Worm (Caenorhabditis elegans) whole organism, late embryonic: Measurements from ENCODE around the gene K10D2.8.

Experiments used
- T23F11.4 ChIP-seq: fragments of 200-800 bp; sonication (Bioruptor generic); optimal IDR thresholded peaks from 2 replicates; lab custom pipeline; 2018; ENCODE audit warnings: mild to moderate bottlenecking, missing genetic modification characterization, missing compliant biosample characterization
- ceh-45 ChIP-seq: fragments of 200-800 bp; sonication (Bioruptor generic); IDR thresholded peaks from 2 replicates; pipeline ENCODE4 v1.3.6; 2022; ENCODE audit warnings: missing genetic modification reagents, missing genetic modification characterization, missing compliant biosample characterization
- ceh-48 ChIP-seq: sonication (generic microtip); optimal IDR thresholded peaks from 2 replicates; lab custom pipeline; 2016; ENCODE audit warnings: missing genetic modification characterization, inconsistent platforms, missing compliant biosample characterization
- fkh-6 ChIP-seq: sonication (generic microtip); optimal IDR thresholded peaks from 2 replicates; lab custom pipeline; 2016; ENCODE audit warnings: missing genetic modification characterization, missing compliant biosample characterization
- hlh-13 ChIP-seq: fragments of 200-800 bp; sonication (Bioruptor generic); optimal IDR thresholded peaks from 2 replicates; lab custom pipeline; 2018; ENCODE audit warnings: mild to moderate bottlenecking, missing genetic modification characterization, missing compliant biosample characterization
- nhr-11 ChIP-seq: fragments of 150-350 bp; optimal IDR thresholded peaks from 2 replicates; lab custom pipeline; 2014; ENCODE audit warnings: missing biosample characterization, missing genetic modification characterization
- pag-3 ChIP-seq: sonication (generic microtip); optimal IDR thresholded peaks from 2 replicates; lab custom pipeline; 2016; ENCODE audit warnings: missing compliant biosample characterization, missing genetic modification characterization, borderline replicate concordance
- pqm-1 ChIP-seq: sonication (generic microtip); optimal IDR thresholded peaks from 2 replicates; lab custom pipeline; 2016; ENCODE audit warnings: missing genetic modification characterization, missing compliant biosample characterization
- tbx-2 ChIP-seq: sonication (generic microtip); optimal IDR thresholded peaks from 2 replicates; lab custom pipeline; 2016; ENCODE audit warnings: missing genetic modification characterization, missing compliant biosample characterization
- ttx-3 ChIP-seq: sonication (generic microtip); optimal IDR thresholded peaks from 2 replicates; lab custom pipeline; 2016; ENCODE audit warnings: missing genetic modification reagents, missing genetic modification characterization, missing compliant biosample characterization
- unc-3 ChIP-seq, 2 experiments: fragments of 200-800 bp in 1 of 2; sonication (Bioruptor generic) in 1 of 2; sonication (generic microtip) in 1 of 2; conservative IDR thresholded peaks in 1 of 2; optimal IDR thresholded peaks in 1 of 2; 2 replicates each; pipeline versions ENCODE4 v1.3.6 to Lab custom; 2016 to 2022; ENCODE audit warnings: missing compliant biosample characterization in 2 of 2, missing genetic modification characterization in 2 of 2, missing genetic modification reagents in 1 of 2
- zip-5 ChIP-seq: sonication (generic microtip); optimal IDR thresholded peaks from 2 replicates; lab custom pipeline; 2016; ENCODE audit warnings: missing genetic modification characterization, missing compliant biosample characterization

ce11 chrIII:5155393-5155792 lies 33.1 kb upstream of the K10D2.8 start:
- TF ChIP-seq fkh-6 (tag; lab: Kevin White, UChicago): no peak
- TF ChIP-seq ttx-3: no peak
- TF ChIP-seq nhr-11 (tag; lab: Kevin White, UChicago): no peak
- TF ChIP-seq tbx-2 (tag; lab: Kevin White, UChicago): no peak
- no peak for TF ChIP-seq T23F11.4 (GFP tag; lab: Kevin White, UChicago)
- TF ChIP-seq ceh-45 (GFP tag; lab: Robert Waterston, UW): no peak
- TF ChIP-seq pag-3 (tag; lab: Kevin White, UChicago): no peak
- TF ChIP-seq hlh-13 (GFP tag; lab: Kevin White, UChicago): no peak
- no peak for TF ChIP-seq unc-3 (GFP tag; conservative IDR thresholded peaks at IDR 0.05; lab: Robert Waterston, UW)
- no peak for TF ChIP-seq unc-3 (tag; optimal IDR thresholded peaks at IDR 0.05; lab: Kevin White, UChicago)
- TF ChIP-seq zip-5 (tag; lab: Kevin White, UChicago): no peak
- TF ChIP-seq pqm-1: no peak
- no peak for TF ChIP-seq ceh-48 (tag; lab: Kevin White, UChicago)
